Fruit fly (Drosophila melanogaster): ENCODE measurements around the gene CG10516.

CG10516 gene

DNA sequence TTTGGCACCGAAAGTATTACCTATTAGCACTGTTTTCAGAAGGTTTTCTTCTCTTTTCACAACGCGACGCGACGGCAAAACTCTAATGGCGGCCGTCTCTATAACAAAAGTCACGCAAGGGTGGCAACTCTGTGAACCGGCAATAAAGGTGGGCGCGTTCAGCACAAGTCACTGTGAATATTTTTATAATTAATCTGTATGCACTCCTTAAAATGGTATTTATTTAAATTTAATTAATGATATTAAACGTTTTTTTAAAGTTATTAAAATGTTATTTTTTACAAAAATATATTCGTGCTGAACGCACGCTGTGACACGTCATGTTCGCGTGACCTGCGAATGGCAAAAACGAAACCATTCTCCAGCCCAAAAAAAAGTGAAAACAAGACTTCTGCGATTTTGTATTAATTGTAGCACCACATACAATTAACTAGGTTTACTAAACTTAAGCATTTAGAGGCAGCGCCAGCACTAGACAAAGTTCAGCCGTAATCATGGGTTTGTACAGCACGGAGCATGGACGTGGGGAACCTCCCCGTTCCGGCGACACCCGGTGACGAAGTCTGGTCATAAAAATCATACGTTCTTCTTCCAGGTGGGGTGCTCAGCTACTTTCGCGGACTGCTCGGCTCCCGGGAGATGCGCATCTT, 14.9 kb downstream of the CG10516 start, which contains the start of the genes brm and Arl1 (continued):
- TF ChIP-seq mam (GFP tag; optimal IDR thresholded peaks at IDR 0.05) (peak; percentile 93), ken (GFP tag; IDR thresholded peaks at IDR 0.05) (peak; percentile 99), CG2129 (GFP tag; IDR thresholded peaks at IDR 0.05; ENCODE audit: partially characterized antibody) (no peak), CG10654 (GFP tag; optimal IDR thresholded peaks at IDR 0.05) (peak; percentile 97), CTCF (GFP tag; optimal IDR thresholded peaks at IDR 0.05) (peak; percentile 62), sob (GFP tag; IDR thresholded peaks at IDR 0.05) (peak; percentile 100), unc-4 (GFP tag; IDR thresholded peaks at IDR 0.05; ENCODE audit: partially characterized antibody) (0 out of 2 replicates have a peak, but pooled peaks have one; percentile 40), stwl (tag; optimal IDR thresholded peaks at IDR 0.05) (no peak), al (GFP tag; IDR thresholded peaks at IDR 0.05) (peak; percentile 99), Ada2b (GFP tag; IDR thresholded peaks at IDR 0.05) (peak; percentile 99), Dref (GFP tag; IDR thresholded peaks at IDR 0.05) (peak; percentile 54), CG17359 (tag; optimal IDR thresholded peaks at IDR 0.05) (peak; percentile 98), zf30C (GFP tag; optimal IDR thresholded peaks at IDR 0.05) (peak; percentile 60), Hey (tag; optimal IDR thresholded peaks at IDR 0.05) (peak; percentile 89), twi (tag; optimal IDR thresholded peaks at IDR 0.05) (peak; percentile 97), mirr (GFP tag; optimal IDR thresholded peaks at IDR 0.05) (peak; percentile 97), Myb (GFP tag; optimal IDR thresholded peaks at IDR 0.05) (peak; percentile 36), CG13894 (tag; optimal IDR thresholded peaks at IDR 0.05) (peak; percentile 98), CG6683 (GFP tag; optimal IDR thresholded peaks at IDR 0.05) (peak; percentile 95), CG18262 (tag; optimal IDR thresholded peaks at IDR 0.05) (peak; percentile 97), ap (GFP tag; IDR thresholded peaks at IDR 0.05) (peak; percentile 98), Mrtf (GFP tag; IDR thresholded peaks at IDR 0.05) (peak; percentile 99), luna (GFP tag; optimal IDR thresholded peaks at IDR 0.05) (peak; percentile 75), CG12236 (GFP tag; optimal IDR thresholded peaks at IDR 0.05) (peak; percentile 4), pan (optimal IDR thresholded peaks at IDR 0.05) (no peak), pan (GFP tag; optimal IDR thresholded peaks at IDR 0.05 in 1 of 2, IDR thresholded peaks at IDR 0.05 in 1 of 2) (peak in 1 of 2 experiments; percentile 99), Sin3A (optimal IDR thresholded peaks at IDR 0.05) (peak; percentile 63), Fer1 (GFP tag; optimal IDR thresholded peaks at IDR 0.05) (peak; percentile 99), ttk (GFP tag; IDR thresholded peaks at IDR 0.05) (peak; percentile 99), dpn (GFP tag; optimal IDR thresholded peaks at IDR 0.05) (peak; percentile 93 to 97), Taf1 (GFP tag; IDR thresholded peaks at IDR 0.05) (peak; percentile 97), CG3281 (GFP tag; optimal IDR thresholded peaks at IDR 0.05) (peak; percentile 99), CG13624 (GFP tag; optimal IDR thresholded peaks at IDR 0.05) (peak; percentile 91), lilli (GFP tag; optimal IDR thresholded peaks at IDR 0.05) (peak; percentile 98), chif (GFP tag; optimal IDR thresholded peaks at IDR 0.05) (peak; percentile 58 to 87), CG2712 (tag; optimal IDR thresholded peaks at IDR 0.05) (peak; percentile 99), Hand (GFP tag; optimal IDR thresholded peaks at IDR 0.05) (peak; percentile 93), CG11504 (tag; optimal IDR thresholded peaks at IDR 0.05) (peak; percentile 97), Ets65A (GFP tag) (peak; percentile 99), tx (GFP tag; optimal IDR thresholded peaks at IDR 0.05) (peak; percentile 83), sd (tag; optimal IDR thresholded peaks at IDR 0.05) (peak; percentile 91), NfI (GFP tag; optimal IDR thresholded peaks at IDR 0.05) (peak; percentile 99), unpg (GFP tag; optimal IDR thresholded peaks at IDR 0.05) (peak; percentile 98), CG8924 (tag; optimal IDR thresholded peaks at IDR 0.05) (peak; percentile 98), CG13296 (GFP tag; optimal IDR thresholded peaks at IDR 0.05) (peak; percentile 98), z (GFP tag; IDR thresholded peaks at IDR 0.05) (peak; percentile 79), Vsx1 (GFP tag; optimal IDR thresholded peaks at IDR 0.05) (no peak), CG4617 (GFP tag; optimal IDR thresholded peaks at IDR 0.05; ENCODE audit: borderline replicate concordance) (peak; percentile 99), CG1603 (tag; optimal IDR thresholded peaks at IDR 0.05) (no peak), CG4328 (GFP tag; optimal IDR thresholded peaks at IDR 0.05) (peak; percentile 99), abd-A (tag; optimal IDR thresholded peaks at IDR 0.05) (no peak)

All from whole organism, embryonic.